Worm (Caenorhabditis elegans) whole organism, mixed stage, embryonic: Measurements from ENCODE around the gene spon-1.

ENCODE experiments used
- elt-3 ChIP-seq: fragments of 150-350 bp; optimal IDR thresholded peaks from 2 replicates; lab custom pipeline; 2014; ENCODE audit warnings: missing biosample characterization, missing genetic modification characterization
- mab-5 ChIP-seq: fragments of 150-350 bp; optimal IDR thresholded peaks from 2 replicates; lab custom pipeline; 2014; ENCODE audit warnings: missing biosample characterization, missing genetic modification characterization
- mep-1 ChIP-seq: fragments of 150-350 bp; optimal IDR thresholded peaks from 2 replicates; lab custom pipeline; 2017; ENCODE audit warnings: missing biosample characterization, missing genetic modification reagents, missing genetic modification characterization, inconsistent platforms
- nhr-237 ChIP-seq: fragments of 150-350 bp; optimal IDR thresholded peaks from 2 replicates; lab custom pipeline; 2014; ENCODE audit warnings: missing biosample characterization, missing genetic modification characterization

DNA sequence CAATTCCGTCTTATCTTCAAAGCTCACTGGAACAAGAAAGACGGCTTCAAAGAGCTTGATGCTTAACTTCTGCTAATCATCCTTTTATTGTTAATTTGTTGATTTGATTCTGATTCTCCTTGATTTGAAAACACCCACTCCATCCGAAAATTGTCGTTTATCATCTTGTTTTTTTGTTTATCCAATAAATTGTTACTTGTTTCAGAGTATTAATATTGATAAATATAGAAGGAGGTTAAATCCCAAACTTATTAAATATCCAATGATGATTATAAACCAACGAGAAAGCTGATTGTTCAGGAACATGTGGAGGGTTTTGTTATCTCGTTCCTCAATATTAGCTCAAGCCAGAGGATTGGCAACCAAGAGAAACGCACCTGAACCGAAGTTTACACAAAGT, 3.6 kb upstream of the spon-1 start, which contains the start of gene F10E7.6:
- no peak for TF ChIP-seq elt-3 (tag; lab: Kevin White, UChicago)
- TF ChIP-seq mep-1 (tag; lab: Kevin White, UChicago), result no peak
- no peak for TF ChIP-seq mab-5 (tag; lab: Kevin White, UChicago)
- no peak for TF ChIP-seq nhr-237 (tag; lab: Kevin White, UChicago)
